Worm (Caenorhabditis elegans) whole organism, midembryonic: ENCODE data around the gene epi-1.

ENCODE experiments used
- T22C8.4 ChIP-seq: fragments of 200-800 bp; sonication (Bioruptor generic); IDR thresholded peaks from 2 replicates; pipeline ENCODE4 v1.3.6; 2022; ENCODE audit warnings: missing genetic modification characterization, missing compliant biosample characterization
- cog-1 ChIP-seq: sonication (generic microtip); optimal IDR thresholded peaks from 2 replicates; lab custom pipeline; 2016; ENCODE audit warnings: missing genetic modification characterization, missing compliant biosample characterization
- flt-1 ChIP-seq: fragments of 200-800 bp; sonication (Bioruptor generic); IDR thresholded peaks from 2 replicates; pipeline ENCODE4 v1.3.6; 2022; ENCODE audit warnings: missing genetic modification characterization, missing compliant biosample characterization
- klf-2 ChIP-seq: fragments of 200-800 bp; sonication (Bioruptor generic); conservative IDR thresholded peaks from 2 replicates; pipeline ENCODE4 v1.3.6; 2022; ENCODE audit warnings: missing genetic modification reagents, missing genetic modification characterization, missing compliant biosample characterization
- med-1 ChIP-seq: sonication (generic microtip); optimal IDR thresholded peaks from 2 replicates; lab custom pipeline; 2017; ENCODE audit warnings: missing genetic modification characterization, mild to moderate bottlenecking, missing compliant biosample characterization, antibody characterized with exemption, missing genetic modification reagents; ENCODE audit not compliant: insufficient read depth
- ref-1 ChIP-seq: fragments of 200-800 bp; sonication (Bioruptor generic); conservative IDR thresholded peaks from 2 replicates; pipeline ENCODE4 v1.3.6; 2022; ENCODE audit warnings: missing genetic modification reagents, missing genetic modification characterization, missing compliant biosample characterization
- tab-1 ChIP-seq: fragments of 200-800 bp; sonication (Bioruptor generic); IDR thresholded peaks from 2 replicates; pipeline ENCODE4 v1.3.6; 2022; ENCODE audit warnings: missing genetic modification characterization, missing compliant biosample characterization
- ztf-23 ChIP-seq: fragments of 200-800 bp; sonication (Bioruptor generic); IDR thresholded peaks from 2 replicates; pipeline ENCODE4 v1.3.6; 2022; ENCODE audit warnings: missing genetic modification reagents, missing genetic modification characterization, missing compliant biosample characterization
- ztf-29 ChIP-seq: fragments of 200-800 bp; sonication (Bioruptor generic); IDR thresholded peaks from 2 replicates; pipeline ENCODE4 v1.3.6; 2022; ENCODE audit warnings: missing genetic modification reagents, missing genetic modification characterization, missing compliant biosample characterization

Gene epi-1

DNA sequence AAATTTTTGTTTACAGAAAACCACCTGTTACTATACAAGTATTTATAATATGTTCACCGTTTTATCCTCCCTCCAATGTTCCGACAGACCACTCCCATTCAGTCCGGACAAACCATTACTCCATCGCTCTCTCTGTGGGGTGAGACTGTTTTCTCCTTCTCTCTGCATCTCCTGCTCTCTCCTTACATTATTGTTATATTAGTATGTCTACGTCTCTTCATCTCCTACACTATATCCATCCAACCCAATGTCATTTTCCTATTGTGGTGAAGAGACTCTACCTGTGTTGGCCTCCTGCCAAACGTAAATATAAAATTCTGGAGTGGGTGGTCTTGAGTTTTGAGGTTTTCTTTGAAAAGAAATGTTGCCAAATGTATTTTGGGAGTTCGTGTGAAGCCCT, 48.0 kb downstream of the epi-1 start:
- TF ChIP-seq T22C8.4 (GFP tag; lab: Robert Waterston, UW) (no peak), ref-1 (no peak), ztf-29 (GFP tag; lab: Robert Waterston, UW) (no peak), klf-2 (no peak), tab-1 (no peak), cog-1 (no peak), med-1 (no peak), ztf-23 (GFP tag; lab: Robert Waterston, UW) (no peak), flt-1 (GFP tag; lab: Robert Waterston, UW) (no peak)

DNA sequence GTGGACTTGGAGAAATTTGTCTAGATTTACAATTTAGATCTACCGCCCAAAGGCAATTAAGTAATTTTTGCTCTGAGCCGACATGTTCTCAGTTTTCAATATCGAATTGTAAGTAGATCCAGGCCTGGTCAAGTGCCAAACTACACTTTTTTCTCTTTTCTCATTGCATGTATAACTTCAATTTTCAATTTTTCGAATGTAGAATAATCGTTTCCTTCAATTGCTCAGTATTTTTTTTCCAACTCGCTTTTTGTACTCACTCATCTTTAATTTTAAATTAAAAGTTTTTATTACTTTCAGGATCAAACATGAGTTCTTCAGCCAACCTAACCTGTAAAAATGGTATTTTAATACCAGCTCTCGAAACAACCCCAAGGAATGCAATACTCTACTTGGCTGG, 49.7 kb downstream of the epi-1 start, which contains the start of gene ncx-3:
TSS of gene ncx-3 (plus strand) at position 301 of the 400 bp plus-strand sequence.
- TF ChIP-seq ztf-23 (GFP tag; lab: Robert Waterston, UW), result no peak
- TF ChIP-seq ref-1, result no peak
- TF ChIP-seq ztf-29 (GFP tag; lab: Robert Waterston, UW), result no peak
- TF ChIP-seq cog-1, result no peak
- TF ChIP-seq tab-1, result no peak
- no peak for TF ChIP-seq flt-1 (GFP tag; lab: Robert Waterston, UW)
- no peak for TF ChIP-seq T22C8.4 (GFP tag; lab: Robert Waterston, UW)
- no peak for TF ChIP-seq med-1
- TF ChIP-seq klf-2, result no peak

- TF ChIP-seq cog-1 (no peak), ztf-29 (GFP tag; lab: Robert Waterston, UW) (no peak), med-1 (no peak), ztf-23 (GFP tag; lab: Robert Waterston, UW) (no peak), ref-1 (no peak)
Observed at ce11 chrIV:10718075-10718474, 51.5 kb downstream of the epi-1 start.

DNA sequence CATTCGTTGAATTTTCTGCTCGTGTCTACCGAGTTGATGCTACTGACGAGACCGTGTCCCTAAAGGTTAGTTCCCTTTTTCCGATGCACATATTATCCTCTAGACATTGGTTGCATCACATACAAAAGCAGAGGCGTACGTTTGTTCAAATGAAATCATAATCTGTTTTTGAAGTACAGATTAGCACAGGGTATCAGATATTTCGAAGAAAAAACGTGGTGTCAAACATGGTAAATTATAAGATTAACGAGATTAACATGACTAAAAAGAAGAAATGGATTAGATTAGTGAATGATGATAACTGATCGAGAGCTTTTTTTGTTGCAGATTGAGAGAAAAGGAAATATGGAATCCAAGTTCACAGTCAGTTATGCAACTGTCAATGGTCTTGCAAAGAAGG, 52.2 kb downstream of the epi-1 start:
- TF ChIP-seq med-1 (no peak), T22C8.4 (GFP tag; lab: Robert Waterston, UW) (no peak), ztf-29 (GFP tag; lab: Robert Waterston, UW) (no peak), klf-2 (no peak), tab-1 (no peak), ref-1 (no peak)

- TF ChIP-seq T22C8.4 (GFP tag; lab: Robert Waterston, UW) (no peak), ref-1 (no peak), ztf-23 (GFP tag; lab: Robert Waterston, UW) (no peak), cog-1 (no peak), tab-1 (no peak)
Observed at ce11 chrIV:10727734-10728133, 61.1 kb downstream of the epi-1 start, which contains the start of gene ZC168.2. ZC168.2 (plus strand) TSS chrIV:10728034.
